Worm (Caenorhabditis elegans) whole organism, L4 larva: ENCODE measurements around the gene ptr-19.

Source experiments
- D1046.2 ChIP-seq: fragments of 200-800 bp; sonication (Bioruptor generic); IDR thresholded peaks from 2 replicates; pipeline ENCODE4 v1.3.6; 2022; ENCODE audit warnings: missing genetic modification characterization, missing compliant biosample characterization
- F10B5.3 ChIP-seq: sonication (generic microtip); optimal IDR thresholded peaks from 2 replicates; lab custom pipeline; 2016; ENCODE audit warnings: mild to moderate bottlenecking, missing genetic modification characterization, missing compliant biosample characterization
- R02D3.7 ChIP-seq: fragments of 150-350 bp; sonication (generic microtip); optimal IDR thresholded peaks from 3 replicates; lab custom pipeline; 2014; ENCODE audit warnings: missing biosample characterization, missing genetic modification characterization
- T20F7.1 ChIP-seq: fragments of 200-800 bp; sonication (Bioruptor generic); optimal IDR thresholded peaks from 2 replicates; lab custom pipeline; 2018; ENCODE audit warnings: mild to moderate bottlenecking, missing genetic modification characterization, missing compliant biosample characterization
- Y105C5A.15 ChIP-seq: fragments of 200-800 bp; sonication (Bioruptor generic); IDR thresholded peaks from 2 replicates; pipeline ENCODE4 v1.3.6; 2022; ENCODE audit warnings: missing genetic modification characterization, missing compliant biosample characterization
- Y75B8A.6 ChIP-seq: fragments of 200-800 bp; sonication (Bioruptor generic); IDR thresholded peaks from 2 replicates; pipeline ENCODE4 v1.3.6; 2022; ENCODE audit warnings: missing genetic modification reagents, missing genetic modification characterization, missing compliant biosample characterization
- ZK546.5 ChIP-seq, 2 experiments: sonication (generic microtip); optimal IDR thresholded peaks; 2 replicates each; lab custom pipeline; 2017; ENCODE audit warnings: missing biosample characterization in 2 of 2, missing genetic modification characterization in 2 of 2
- aly-2 ChIP-seq: sonication (generic microtip); optimal IDR thresholded peaks from 2 replicates; lab custom pipeline; 2018; ENCODE audit warnings: missing biosample characterization, missing genetic modification characterization
- ama-1 ChIP-seq: fragments of 150-350 bp; optimal IDR thresholded peaks from 2 replicates; lab custom pipeline; 2014; ENCODE audit warnings: inconsistent platforms, mixed read lengths
- attf-4 ChIP-seq: sonication (generic microtip); optimal IDR thresholded peaks from 3 replicates; lab custom pipeline; 2017; ENCODE audit warnings: missing biosample characterization, missing genetic modification characterization
- ceh-44 ChIP-seq: fragments of 200-800 bp; sonication (Bioruptor generic); IDR thresholded peaks from 2 replicates; pipeline ENCODE4 v1.3.6; 2022; ENCODE audit warnings: missing genetic modification reagents, missing genetic modification characterization, missing compliant biosample characterization
- ces-1 ChIP-seq: fragments of 150-350 bp; sonication (generic microtip); optimal IDR thresholded peaks from 4 replicates; lab custom pipeline; 2014; ENCODE audit warnings: missing biosample characterization, missing genetic modification reagents, missing genetic modification characterization
- ctbp-1 ChIP-seq: fragments of 200-800 bp; sonication (Bioruptor generic); IDR thresholded peaks from 2 replicates; pipeline ENCODE4 v1.3.6; 2022; ENCODE audit warnings: missing genetic modification reagents, missing genetic modification characterization, missing compliant biosample characterization
- daf-12 ChIP-seq: fragments of 150-350 bp; optimal IDR thresholded peaks from 2 replicates; lab custom pipeline; 2014; ENCODE audit warnings: missing biosample characterization, missing genetic modification reagents, missing genetic modification characterization
- daf-16 ChIP-seq, 3 experiments: sonication (generic microtip); optimal IDR thresholded peaks; 2 replicates each; lab custom pipeline; 2016 to 2017; ENCODE audit warnings: missing genetic modification characterization in 3 of 3, missing genetic modification reagents in 3 of 3, mild to moderate bottlenecking in 2 of 3, missing compliant biosample characterization in 2 of 3, missing biosample characterization in 1 of 3, moderate library complexity in 1 of 3
- daf-8 ChIP-seq: fragments of 200-800 bp; sonication (Bioruptor generic); IDR thresholded peaks from 2 replicates; pipeline ENCODE4 v1.3.6; 2022; ENCODE audit warnings: missing genetic modification characterization, missing compliant biosample characterization
- dmd-9 ChIP-seq: fragments of 200-800 bp; sonication (Bioruptor generic); IDR thresholded peaks from 2 replicates; pipeline ENCODE4 v1.3.6; 2022; ENCODE audit warnings: missing genetic modification reagents, missing genetic modification characterization, missing compliant biosample characterization
- dpl-1 ChIP-seq: fragments of 150-350 bp; optimal IDR thresholded peaks from 2 replicates; lab custom pipeline; 2014; ENCODE audit warnings: missing biosample characterization, missing genetic modification reagents, missing genetic modification characterization
- egl-27 ChIP-seq: sonication (generic microtip); optimal IDR thresholded peaks from 3 replicates; lab custom pipeline; 2017; ENCODE audit warnings: missing biosample characterization, missing genetic modification reagents, missing genetic modification characterization
- fkh-10 ChIP-seq: fragments of 150-350 bp; optimal IDR thresholded peaks from 2 replicates; lab custom pipeline; 2014; ENCODE audit warnings: missing biosample characterization, missing genetic modification reagents, missing genetic modification characterization
- fos-1 ChIP-seq: fragments of 150-350 bp; optimal IDR thresholded peaks from 2 replicates; lab custom pipeline; 2014; ENCODE audit warnings: missing biosample characterization, missing genetic modification characterization
- hif-1 ChIP-seq, 2 experiments: sonication (generic microtip); optimal IDR thresholded peaks; 2 replicates each; lab custom pipeline; 2016 to 2017; ENCODE audit warnings: missing compliant biosample characterization in 2 of 2, missing genetic modification characterization in 2 of 2, missing genetic modification reagents in 2 of 2, missing genotype in 2 of 2, mild to moderate bottlenecking in 1 of 2
- hlh-11 ChIP-seq: fragments of 200-800 bp; sonication (Bioruptor generic); optimal IDR thresholded peaks from 2 replicates; lab custom pipeline; 2018; ENCODE audit warnings: mild to moderate bottlenecking, missing genetic modification characterization, missing compliant biosample characterization
- lim-7 ChIP-seq: fragments of 200-800 bp; sonication (Bioruptor generic); IDR thresholded peaks from 2 replicates; pipeline ENCODE4 v1.3.6; 2022; ENCODE audit warnings: missing genetic modification characterization, missing compliant biosample characterization
- lin-13 ChIP-seq: fragments of 150-350 bp; optimal IDR thresholded peaks from 2 replicates; lab custom pipeline; 2014; ENCODE audit warnings: missing biosample characterization, missing genetic modification reagents, missing genetic modification characterization
- lir-3 ChIP-seq: sonication (generic microtip); optimal IDR thresholded peaks from 2 replicates; lab custom pipeline; 2016; ENCODE audit warnings: mild to moderate bottlenecking, missing genetic modification characterization, missing compliant biosample characterization
- madf-5 ChIP-seq, 2 experiments: fragments of 200-800 bp; sonication (Bioruptor generic); IDR thresholded peaks; 2 replicates each; pipeline ENCODE4 v1.3.6; 2022; ENCODE audit warnings: missing compliant biosample characterization in 2 of 2, missing genetic modification characterization in 2 of 2
- mdl-1 ChIP-seq, 2 experiments: fragments of 150-350 bp in 1 of 2; sonication (generic microtip) in 1 of 2; optimal IDR thresholded peaks; 2 replicates each; lab custom pipeline; 2014 to 2017; ENCODE audit warnings: missing biosample characterization in 2 of 2, missing genetic modification characterization in 2 of 2
- mep-1 ChIP-seq: fragments of 150-350 bp; sonication (generic microtip); optimal IDR thresholded peaks from 3 replicates; lab custom pipeline; 2014; ENCODE audit warnings: missing biosample characterization, missing genetic modification characterization
- mxl-3 ChIP-seq: fragments of 200-800 bp; sonication (Bioruptor generic); optimal IDR thresholded peaks from 2 replicates; lab custom pipeline; 2018; ENCODE audit warnings: mild to moderate bottlenecking, missing genetic modification characterization, missing compliant biosample characterization
- nhr-102 ChIP-seq: sonication (generic microtip); optimal IDR thresholded peaks from 2 replicates; lab custom pipeline; 2016; ENCODE audit warnings: mild to moderate bottlenecking, missing genetic modification characterization, moderate library complexity, missing compliant biosample characterization
- nhr-11 ChIP-seq: fragments of 150-350 bp; optimal IDR thresholded peaks from 2 replicates; lab custom pipeline; 2014; ENCODE audit warnings: missing biosample characterization, missing genetic modification characterization
- nhr-48 ChIP-seq: sonication (generic microtip); optimal IDR thresholded peaks from 2 replicates; lab custom pipeline; 2016; ENCODE audit warnings: mild to moderate bottlenecking, missing genetic modification characterization, missing compliant biosample characterization
- nhr-76 ChIP-seq: fragments of 150-350 bp; optimal IDR thresholded peaks from 2 replicates; lab custom pipeline; 2014; ENCODE audit warnings: missing biosample characterization, missing genetic modification characterization
- nhr-77 ChIP-seq: fragments of 150-350 bp; optimal IDR thresholded peaks from 2 replicates; lab custom pipeline; 2014; ENCODE audit warnings: missing biosample characterization, missing genetic modification characterization
- pqm-1 ChIP-seq: sonication (generic microtip); optimal IDR thresholded peaks from 2 replicates; lab custom pipeline; 2017; ENCODE audit warnings: missing biosample characterization, missing genetic modification characterization
- rbr-2 ChIP-seq: sonication (generic microtip); optimal IDR thresholded peaks from 2 replicates; lab custom pipeline; 2016; ENCODE audit warnings: missing genotype, missing genetic modification characterization, missing compliant biosample characterization
- saeg-2 ChIP-seq: fragments of 200-800 bp; sonication (Bioruptor generic); IDR thresholded peaks from 2 replicates; pipeline ENCODE4 v1.3.6; 2022; ENCODE audit warnings: missing genetic modification reagents, missing genetic modification characterization, missing compliant biosample characterization
- sdz-12 ChIP-seq: fragments of 200-800 bp; sonication (Bioruptor generic); optimal IDR thresholded peaks from 2 replicates; lab custom pipeline; 2018; ENCODE audit warnings: mild to moderate bottlenecking, missing genetic modification characterization, missing compliant biosample characterization
- skn-1 ChIP-seq: fragments of 150-350 bp; optimal IDR thresholded peaks from 2 replicates; lab custom pipeline; 2014; ENCODE audit warnings: missing biosample characterization, missing genetic modification characterization
- snpc-1.2 ChIP-seq: fragments of 200-800 bp; sonication (Bioruptor generic); IDR thresholded peaks from 2 replicates; pipeline ENCODE4 v1.3.6; 2022; ENCODE audit warnings: missing genetic modification reagents, missing genetic modification characterization, missing compliant biosample characterization
- spr-3 ChIP-seq: fragments of 200-800 bp; sonication (Bioruptor generic); optimal IDR thresholded peaks from 2 replicates; lab custom pipeline; 2018; ENCODE audit warnings: mild to moderate bottlenecking, missing genetic modification characterization, missing compliant biosample characterization
- zfp-3 ChIP-seq: fragments of 200-800 bp; sonication (Bioruptor generic); conservative IDR thresholded peaks from 2 replicates; pipeline ENCODE4 v1.3.6; 2022; ENCODE audit warnings: missing genetic modification reagents, missing genetic modification characterization, missing compliant biosample characterization
- zip-2 ChIP-seq: fragments of 150-350 bp; optimal IDR thresholded peaks from 2 replicates; lab custom pipeline; 2014; ENCODE audit warnings: missing biosample characterization, missing genetic modification characterization
- ztf-11 ChIP-seq: fragments of 150-350 bp; optimal IDR thresholded peaks from 2 replicates; lab custom pipeline; 2014; ENCODE audit warnings: missing biosample characterization, missing genetic modification characterization

The ptr-19 gene

DNA sequence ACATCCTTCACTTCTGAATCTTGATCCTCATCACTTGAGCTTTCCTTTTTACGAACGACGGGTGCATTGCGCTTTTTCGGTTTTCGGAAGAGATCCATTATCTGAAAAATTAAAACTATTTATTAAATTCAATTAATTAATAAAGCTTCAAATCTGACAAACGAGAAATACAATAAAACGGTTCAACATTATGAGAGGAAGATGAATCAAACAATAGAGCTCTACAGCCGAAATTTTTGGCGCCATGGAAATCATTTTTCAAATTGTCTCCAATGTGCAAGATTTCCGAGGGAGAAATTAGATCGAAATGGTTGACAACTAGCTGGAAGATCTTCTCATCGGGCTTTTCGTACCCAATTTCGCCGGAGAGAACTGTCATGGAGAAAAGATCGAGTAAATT is 24.1 kb upstream of the ptr-19 start, which contains the start of gene rnf-113:
Gene rnf-113, minus strand, starts transcription at position 101 of the 400 bp plus-strand sequence.
- TF ChIP-seq pqm-1 (no peak), spr-3 (GFP tag; lab: Kevin White, UChicago) (no peak), D1046.2 (GFP tag; lab: Robert Waterston, UW) (no peak), F10B5.3 (tag; lab: Kevin White, UChicago) (no peak)
- TF ChIP-seq, all 104 proteins: peak for 0

DNA sequence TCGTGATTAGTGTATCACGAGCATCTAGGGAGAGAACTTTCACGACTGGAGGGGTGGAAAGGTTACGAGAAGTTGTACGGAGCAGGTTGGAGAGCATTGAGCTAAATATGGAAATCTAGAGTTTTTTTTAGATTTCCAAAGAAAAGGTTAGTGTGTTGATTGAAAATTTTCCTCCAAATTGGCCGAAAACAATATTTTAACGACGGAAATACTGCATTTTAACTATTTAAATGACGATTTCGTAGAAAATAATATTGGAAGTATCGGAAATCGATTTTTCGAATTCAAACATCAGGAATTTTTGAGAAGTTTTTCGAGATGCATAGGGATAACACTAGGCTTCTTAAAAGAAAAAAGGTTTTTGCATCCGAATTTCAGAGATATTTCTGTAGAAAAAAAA is 23.2 kb upstream of the ptr-19 start, which contains the start of gene K01G5.10:
Gene K01G5.10, minus strand, starts transcription at position 101 of the 400 bp plus-strand sequence.
- TF ChIP-seq dpl-1 (GFP tag; lab: Kevin White, UChicago) (no peak), fkh-10 (no peak), nhr-102 (no peak), aly-2 (tag; lab: Kevin White, UChicago) (no peak), Y75B8A.6 (GFP tag; lab: Robert Waterston, UW) (no peak)

DNA sequence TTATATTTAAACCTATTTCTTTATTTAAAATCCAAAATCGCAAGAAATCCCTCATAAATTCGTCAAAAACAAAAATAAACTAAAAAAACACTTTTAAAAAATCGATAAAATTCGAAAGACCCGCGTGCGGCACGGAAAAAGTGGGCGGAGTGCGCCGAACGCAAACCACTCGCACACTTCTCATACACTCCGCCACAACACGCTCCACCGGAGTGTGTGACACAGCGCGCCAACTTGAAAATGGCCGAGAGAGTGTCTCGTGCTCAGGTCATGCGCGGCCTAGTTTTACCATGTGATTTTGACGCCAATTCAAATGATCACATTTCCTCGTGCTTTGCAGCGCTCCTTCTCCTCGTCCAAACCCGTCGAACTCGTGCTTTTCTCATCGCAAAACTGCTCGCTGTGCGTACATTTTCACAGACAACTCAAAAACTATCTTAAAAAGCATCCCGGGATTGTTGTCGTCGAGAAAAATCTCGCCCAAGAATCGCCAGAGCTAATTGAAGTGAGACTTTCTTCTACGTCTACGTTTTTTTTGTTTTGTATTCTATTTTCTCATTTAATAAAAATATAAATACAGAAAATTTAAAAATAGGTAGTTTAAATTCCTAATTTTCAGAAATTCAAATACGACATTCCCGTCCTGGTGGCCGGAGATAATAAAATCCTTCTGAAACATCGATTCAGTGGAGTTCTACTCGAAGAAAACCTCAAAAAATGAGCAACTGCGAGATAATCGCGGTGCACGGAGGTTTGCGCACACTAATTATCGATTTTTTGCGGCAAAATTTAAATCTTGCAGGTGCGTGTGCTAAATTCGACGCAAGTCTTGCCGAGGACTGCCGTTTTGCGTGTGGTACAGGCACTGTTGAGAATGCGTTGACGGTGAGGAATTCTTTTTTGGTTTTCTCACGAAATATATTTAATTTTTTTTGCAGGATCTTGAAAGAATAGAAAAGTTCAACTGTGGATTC is 22.3 kb upstream of the ptr-19 start, which contains the start of gene tasp-1:
Gene tasp-1, plus strand, starts transcription at position 258 of the 974 bp plus-strand sequence.
- TF ChIP-seq hlh-11 (tag; lab: Kevin White, UChicago) (peak; percentile 100), egl-27 (tag; lab: Kevin White, UChicago) (peak; percentile 88), daf-12 (tag; lab: Kevin White, UChicago) (no peak), sdz-12 (GFP tag; lab: Kevin White, UChicago) (peak; percentile 100), nhr-11 (peak; percentile 100), T20F7.1 (peak; percentile 99), ctbp-1 (GFP tag; lab: Robert Waterston, UW) (peak; percentile 100), attf-4 (tag; lab: Kevin White, UChicago) (peak; percentile 79), hif-1 (tag; optimal IDR thresholded peaks at IDR 0.05; lab: Kevin White, UChicago) (peak; percentile 95 to 99), F10B5.3 (tag; lab: Kevin White, UChicago) (peak; percentile 91), lim-7 (GFP tag; lab: Robert Waterston, UW) (peak; percentile 98), ama-1 (lab: Kevin White, UChicago) (peak; percentile 77), dmd-9 (GFP tag; lab: Robert Waterston, UW) (peak; percentile 99), snpc-1.2 (GFP tag; lab: Robert Waterston, UW) (peak; percentile 93), madf-5 (GFP tag; IDR thresholded peaks at IDR 0.05; lab: Robert Waterston, UW) (peak; percentile 99), ces-1 (GFP tag; lab: Kevin White, UChicago) (peak; percentile 94), mep-1 (tag; lab: Kevin White, UChicago) (peak; percentile 100), zip-2 (peak; percentile 93), rbr-2 (tag; lab: Kevin White, UChicago) (peak; percentile 100), mxl-3 (GFP tag; lab: Kevin White, UChicago) (peak; percentile 100), nhr-77 (tag; lab: Kevin White, UChicago) (peak; percentile 100), saeg-2 (GFP tag; lab: Robert Waterston, UW) (peak; percentile 100), R02D3.7 (tag; lab: Kevin White, UChicago) (peak; percentile 71), spr-3 (GFP tag; lab: Kevin White, UChicago) (peak; percentile 99), nhr-102 (peak; percentile 99), lir-3 (peak; percentile 91), daf-16 (GFP tag; optimal IDR thresholded peaks at IDR 0.05; lab: Kevin White, UChicago) (peak; percentile 94 to 97), daf-16 (tag; optimal IDR thresholded peaks at IDR 0.05; lab: Kevin White, UChicago) (peak; percentile 94), ceh-44 (peak; percentile 98), zfp-3 (GFP tag; lab: Robert Waterston, UW) (peak; percentile 100), ztf-11 (tag; lab: Kevin White, UChicago) (peak; percentile 62), mdl-1 (tag; optimal IDR thresholded peaks at IDR 0.05; lab: Kevin White, UChicago) (peak; percentile 98 to 100), nhr-48 (tag; lab: Kevin White, UChicago) (peak; percentile 97), nhr-76 (tag; lab: Kevin White, UChicago) (peak; percentile 82), lin-13 (peak; percentile 100), fos-1 (tag; lab: Kevin White, UChicago) (peak; percentile 91), daf-8 (GFP tag; lab: Robert Waterston, UW) (peak; percentile 99), Y105C5A.15 (GFP tag; lab: Robert Waterston, UW) (peak; percentile 98), skn-1 (peak; percentile 98), ZK546.5 (tag; optimal IDR thresholded peaks at IDR 0.05; lab: Kevin White, UChicago) (peak in 1 of 2 experiments; percentile 89)
